Worm (Caenorhabditis elegans) whole organism, L4 larva: ENCODE data around the gene rpy-1.

Experiments
- ceh-32 ChIP-seq: sonication (generic microtip); optimal IDR thresholded peaks from 2 replicates; lab custom pipeline; 2016; ENCODE audit warnings: mild to moderate bottlenecking, missing genetic modification characterization, missing compliant biosample characterization; ENCODE audit not compliant: poor library complexity
- hmg-1.1 ChIP-seq: fragments of 200-800 bp; sonication (Bioruptor generic); IDR thresholded peaks from 2 replicates; pipeline ENCODE4 v1.3.6; 2022; ENCODE audit warnings: missing genetic modification reagents, missing genetic modification characterization, missing compliant biosample characterization
- lin-13 ChIP-seq: fragments of 150-350 bp; optimal IDR thresholded peaks from 2 replicates; lab custom pipeline; 2014; ENCODE audit warnings: missing biosample characterization, missing genetic modification reagents, missing genetic modification characterization
- lin-15B ChIP-seq: fragments of 150-350 bp; sonication (generic microtip); optimal IDR thresholded peaks from 3 replicates; lab custom pipeline; 2014; ENCODE audit warnings: missing biosample characterization, missing genetic modification characterization
- nhr-10 ChIP-seq: fragments of 150-350 bp; optimal IDR thresholded peaks from 2 replicates; lab custom pipeline; 2014; ENCODE audit warnings: missing biosample characterization, missing genetic modification characterization
- nhr-28 ChIP-seq: fragments of 150-350 bp; optimal IDR thresholded peaks from 2 replicates; lab custom pipeline; 2014; ENCODE audit warnings: missing biosample characterization, missing genetic modification characterization

DNA sequence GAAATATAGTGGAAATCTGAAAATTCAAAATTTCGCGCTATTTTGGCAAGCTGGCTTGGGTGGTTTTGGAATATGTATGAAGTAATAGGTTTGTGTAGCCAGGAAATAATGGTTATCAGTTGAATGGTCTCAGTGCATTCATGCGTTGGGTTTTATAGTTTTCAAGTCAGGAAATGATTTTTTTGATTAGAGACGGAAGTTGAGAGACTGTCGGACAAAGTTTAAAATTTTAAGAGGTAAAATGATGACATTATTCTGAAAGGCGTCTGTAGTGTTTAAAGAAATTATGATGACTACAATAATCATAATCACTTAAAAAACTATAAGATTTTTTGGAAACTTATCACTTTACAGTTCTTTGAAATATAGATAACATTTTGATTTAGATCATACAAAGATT lies 3.9 kb downstream of the rpy-1 start, which contains the start of gene C18H9.6:
- no peak for TF ChIP-seq lin-15B
- TF ChIP-seq hmg-1.1 (GFP tag; lab: Robert Waterston, UW): no peak
- TF ChIP-seq nhr-28 (tag; lab: Kevin White, UChicago): peak; percentile 83
- TF ChIP-seq nhr-10 (tag; lab: Kevin White, UChicago): no peak
- TF ChIP-seq lin-13 (GFP tag; lab: Kevin White, UChicago): no peak
- no peak for TF ChIP-seq ceh-32 (tag; lab: Kevin White, UChicago)
